Worm (Caenorhabditis elegans): ENCODE results near the gene btb-19.

Gene btb-19

ce11 chrII:14492592-14493196, 29.2 kb downstream of the btb-19 start:
- TF ChIP-seq tlp-1 (tag; optimal IDR thresholded peaks at IDR 0.05) (no peak), pqm-1 (tag; optimal IDR thresholded peaks at IDR 0.05) (no peak), efl-3 (GFP tag; optimal IDR thresholded peaks at IDR 0.05) (no peak), alr-1 (tag; optimal IDR thresholded peaks at IDR 0.05; ENCODE audit: borderline replicate concordance) (no peak), snu-23 (GFP tag; optimal IDR thresholded peaks at IDR 0.05) (no peak), ces-1 (GFP tag; optimal IDR thresholded peaks at IDR 0.05) (no peak), lin-14 (GFP tag; optimal IDR thresholded peaks at IDR 0.05) (no peak), nhr-12 (tag; optimal IDR thresholded peaks at IDR 0.05) (no peak), aly-2 (tag; optimal IDR thresholded peaks at IDR 0.05) (no peak), nhr-84 (tag; optimal IDR thresholded peaks at IDR 0.05) (no peak), ztf-11 (tag; optimal IDR thresholded peaks at IDR 0.05) (no peak), mdl-1 (tag; optimal IDR thresholded peaks at IDR 0.05) (no peak), isw-1 (GFP tag; IDR thresholded peaks at IDR 0.05) (no peak), sptf-1 (tag; optimal IDR thresholded peaks at IDR 0.05) (no peak), ets-5 (GFP tag; IDR thresholded peaks at IDR 0.05) (no peak), aha-1 (tag; optimal IDR thresholded peaks at IDR 0.05) (no peak), ztf-4 (tag; optimal IDR thresholded peaks at IDR 0.05) (no peak), lin-39 (tag; optimal IDR thresholded peaks at IDR 0.05) (no peak), ama-1 (optimal IDR thresholded peaks at IDR 0.05) (no peak), nhr-19 (GFP tag; conservative IDR thresholded peaks at IDR 0.05) (no peak)

- TF ChIP-seq snu-23 (GFP tag; optimal IDR thresholded peaks at IDR 0.05) (peak; percentile 36), efl-1 (optimal IDR thresholded peaks at IDR 0.05) (peak; percentile 5 to 11), efl-1 (GFP tag; optimal IDR thresholded peaks at IDR 0.05 in 1 of 2) (peak; percentile 2 to 27), elt-3 (tag; optimal IDR thresholded peaks at IDR 0.05) (peak in 1 of 6 experiments; percentile 6), dpl-1 (GFP tag; optimal IDR thresholded peaks at IDR 0.05) (peak in 2 of 3 experiments; percentile 10 to 27), mep-1 (tag; optimal IDR thresholded peaks at IDR 0.05) (peak; percentile 54), blmp-1 (tag; optimal IDR thresholded peaks at IDR 0.05) (peak; percentile 97), nhr-71 (tag; optimal IDR thresholded peaks at IDR 0.05) (peak; percentile 52), elt-2 (tag; optimal IDR thresholded peaks at IDR 0.05) (peak; percentile 50), nhr-19 (GFP tag; conservative IDR thresholded peaks at IDR 0.05) (no peak), swsn-7 (tag; optimal IDR thresholded peaks at IDR 0.05) (peak; percentile 6), fkh-4 (tag; optimal IDR thresholded peaks at IDR 0.05; ENCODE audit: borderline replicate concordance) (no peak), dsc-1 (tag; optimal IDR thresholded peaks at IDR 0.05) (no peak), nhr-12 (tag; optimal IDR thresholded peaks at IDR 0.05) (no peak), nhr-20 (tag; optimal IDR thresholded peaks at IDR 0.05) (peak; percentile 37), lin-35 (GFP tag; optimal IDR thresholded peaks at IDR 0.05) (peak in 1 of 2 experiments; percentile 20), unc-30 (tag; optimal IDR thresholded peaks at IDR 0.05) (no peak), ztf-4 (tag; optimal IDR thresholded peaks at IDR 0.05) (no peak), ceh-8 (GFP tag; optimal IDR thresholded peaks at IDR 0.05) (no peak), nhr-237 (tag; optimal IDR thresholded peaks at IDR 0.05) (no peak), ceh-82 (tag; optimal IDR thresholded peaks at IDR 0.05) (peak in 1 of 3 experiments; percentile 7), nhr-85 (tag) (peak; percentile 72), lsy-2 (tag; optimal IDR thresholded peaks at IDR 0.05) (peak; percentile 13 to 26), unc-98 (GFP tag; IDR thresholded peaks at IDR 0.05) (no peak), lin-14 (GFP tag; optimal IDR thresholded peaks at IDR 0.05) (peak; percentile 59), lin-39 (tag; optimal IDR thresholded peaks at IDR 0.05) (no peak), nhr-90 (tag; optimal IDR thresholded peaks at IDR 0.05; ENCODE audit: poor library complexity) (peak; percentile 39)
Observed at ce11 chrII:14489407-14489806, 32.5 kb downstream of the btb-19 start, which contains the start of gene vnut-1. TSS of gene vnut-1 (plus strand) at chrII:14489802.

All from whole organism, L1 larva.